Worm (Caenorhabditis elegans) whole organism, L4 larva: Measurements from ENCODE around the gene Y6G8.15.
"Not testable (repeated sequence)": the region's sequence is repeated elsewhere in the genome, so short reads cannot be mapped to it uniquely, and the experiment has no call there.

Source experiments
- T20F7.1 ChIP-seq: fragments of 200-800 bp; sonication (Bioruptor generic); optimal IDR thresholded peaks from 2 replicates; lab custom pipeline; 2018; ENCODE audit warnings: mild to moderate bottlenecking, missing genetic modification characterization, missing compliant biosample characterization
- ZK546.5 ChIP-seq, 2 experiments: sonication (generic microtip); optimal IDR thresholded peaks; 2 replicates each; lab custom pipeline; 2017; ENCODE audit warnings: missing biosample characterization in 2 of 2, missing genetic modification characterization in 2 of 2
- aly-2 ChIP-seq: sonication (generic microtip); optimal IDR thresholded peaks from 2 replicates; lab custom pipeline; 2018; ENCODE audit warnings: missing biosample characterization, missing genetic modification characterization
- attf-4 ChIP-seq: sonication (generic microtip); optimal IDR thresholded peaks from 3 replicates; lab custom pipeline; 2017; ENCODE audit warnings: missing biosample characterization, missing genetic modification characterization
- ceh-20 ChIP-seq: fragments of 200-800 bp; sonication (Bioruptor generic); IDR thresholded peaks from 2 replicates; pipeline ENCODE4 v1.3.6; 2022; ENCODE audit warnings: missing genetic modification reagents, missing genetic modification characterization, missing compliant biosample characterization
- ceh-32 ChIP-seq: sonication (generic microtip); optimal IDR thresholded peaks from 2 replicates; lab custom pipeline; 2016; ENCODE audit warnings: mild to moderate bottlenecking, missing genetic modification characterization, missing compliant biosample characterization; ENCODE audit not compliant: poor library complexity
- ceh-44 ChIP-seq: fragments of 200-800 bp; sonication (Bioruptor generic); IDR thresholded peaks from 2 replicates; pipeline ENCODE4 v1.3.6; 2022; ENCODE audit warnings: missing genetic modification reagents, missing genetic modification characterization, missing compliant biosample characterization
- ceh-62 ChIP-seq: sonication (generic microtip); optimal IDR thresholded peaks from 2 replicates; lab custom pipeline; 2017; ENCODE audit warnings: missing biosample characterization, missing genetic modification characterization
- cey-2 ChIP-seq: sonication (generic microtip); optimal IDR thresholded peaks from 3 replicates; lab custom pipeline; 2017; ENCODE audit warnings: missing genetic modification characterization, mild to moderate bottlenecking, missing compliant biosample characterization, antibody characterized with exemption, borderline replicate concordance; ENCODE audit not compliant: insufficient read depth
- ctbp-1 ChIP-seq: fragments of 200-800 bp; sonication (Bioruptor generic); IDR thresholded peaks from 2 replicates; pipeline ENCODE4 v1.3.6; 2022; ENCODE audit warnings: missing genetic modification reagents, missing genetic modification characterization, missing compliant biosample characterization
- daf-12 ChIP-seq: fragments of 150-350 bp; optimal IDR thresholded peaks from 2 replicates; lab custom pipeline; 2014; ENCODE audit warnings: missing biosample characterization, missing genetic modification reagents, missing genetic modification characterization
- daf-16 ChIP-seq, 3 experiments: sonication (generic microtip); optimal IDR thresholded peaks; 2 replicates each; lab custom pipeline; 2016 to 2017; ENCODE audit warnings: missing genetic modification characterization in 3 of 3, missing genetic modification reagents in 3 of 3, mild to moderate bottlenecking in 2 of 3, missing compliant biosample characterization in 2 of 3, missing biosample characterization in 1 of 3, moderate library complexity in 1 of 3
- dmd-6 ChIP-seq: fragments of 200-800 bp; sonication (Bioruptor generic); IDR thresholded peaks from 2 replicates; pipeline ENCODE4 v1.3.6; 2022; ENCODE audit warnings: missing genetic modification reagents, missing genetic modification characterization, missing compliant biosample characterization
- dpl-1 ChIP-seq: fragments of 150-350 bp; optimal IDR thresholded peaks from 2 replicates; lab custom pipeline; 2014; ENCODE audit warnings: missing biosample characterization, missing genetic modification reagents, missing genetic modification characterization
- duxl-1 ChIP-seq: sonication (generic microtip); optimal IDR thresholded peaks from 2 replicates; lab custom pipeline; 2016; ENCODE audit warnings: mild to moderate bottlenecking, missing genetic modification characterization, moderate library complexity, missing compliant biosample characterization; ENCODE audit not compliant: poor library complexity
- dve-1 ChIP-seq: sonication (generic microtip); optimal IDR thresholded peaks from 2 replicates; lab custom pipeline; 2017; ENCODE audit warnings: antibody characterized with exemption, mild to moderate bottlenecking, missing genetic modification characterization, missing compliant biosample characterization; ENCODE audit not compliant: insufficient read depth
- fkh-10 ChIP-seq: fragments of 150-350 bp; optimal IDR thresholded peaks from 2 replicates; lab custom pipeline; 2014; ENCODE audit warnings: missing biosample characterization, missing genetic modification reagents, missing genetic modification characterization
- gei-8 ChIP-seq: fragments of 200-800 bp; sonication (Bioruptor generic); optimal IDR thresholded peaks from 2 replicates; lab custom pipeline; 2018; ENCODE audit warnings: mild to moderate bottlenecking, missing genetic modification characterization, missing compliant biosample characterization
- hif-1 ChIP-seq, 2 experiments: sonication (generic microtip); optimal IDR thresholded peaks; 2 replicates each; lab custom pipeline; 2016 to 2017; ENCODE audit warnings: missing compliant biosample characterization in 2 of 2, missing genetic modification characterization in 2 of 2, missing genetic modification reagents in 2 of 2, missing genotype in 2 of 2, mild to moderate bottlenecking in 1 of 2
- hlh-11 ChIP-seq: fragments of 200-800 bp; sonication (Bioruptor generic); optimal IDR thresholded peaks from 2 replicates; lab custom pipeline; 2018; ENCODE audit warnings: mild to moderate bottlenecking, missing genetic modification characterization, missing compliant biosample characterization
- lin-1 ChIP-seq: fragments of 200-800 bp; sonication (Bioruptor generic); IDR thresholded peaks from 2 replicates; pipeline ENCODE4 v1.3.6; 2022; ENCODE audit warnings: missing genetic modification reagents, missing genetic modification characterization, missing compliant biosample characterization
- lin-13 ChIP-seq: fragments of 150-350 bp; optimal IDR thresholded peaks from 2 replicates; lab custom pipeline; 2014; ENCODE audit warnings: missing biosample characterization, missing genetic modification reagents, missing genetic modification characterization
- lin-39 ChIP-seq: fragments of 150-350 bp; optimal IDR thresholded peaks from 2 replicates; lab custom pipeline; 2014; ENCODE audit warnings: missing biosample characterization, missing genetic modification reagents, missing genetic modification characterization
- lir-3 ChIP-seq: sonication (generic microtip); optimal IDR thresholded peaks from 2 replicates; lab custom pipeline; 2016; ENCODE audit warnings: mild to moderate bottlenecking, missing genetic modification characterization, missing compliant biosample characterization
- madf-9 ChIP-seq: fragments of 200-800 bp; sonication (Bioruptor generic); conservative IDR thresholded peaks from 2 replicates; pipeline ENCODE4 v1.3.6; 2022; ENCODE audit warnings: missing genetic modification reagents, missing genetic modification characterization, missing compliant biosample characterization
- nhr-28 ChIP-seq: fragments of 150-350 bp; optimal IDR thresholded peaks from 2 replicates; lab custom pipeline; 2014; ENCODE audit warnings: missing biosample characterization, missing genetic modification characterization
- nhr-41 ChIP-seq: fragments of 200-800 bp; sonication (Bioruptor generic); IDR thresholded peaks from 2 replicates; pipeline ENCODE4 v1.3.6; 2022; ENCODE audit warnings: missing genetic modification reagents, missing genetic modification characterization, missing compliant biosample characterization
- nhr-42 ChIP-seq: fragments of 200-800 bp; sonication (Bioruptor generic); IDR thresholded peaks from 2 replicates; pipeline ENCODE4 v1.3.6; 2022; ENCODE audit warnings: missing genetic modification characterization, missing compliant biosample characterization
- nhr-48 ChIP-seq: sonication (generic microtip); optimal IDR thresholded peaks from 2 replicates; lab custom pipeline; 2016; ENCODE audit warnings: mild to moderate bottlenecking, missing genetic modification characterization, missing compliant biosample characterization
- nhr-77 ChIP-seq: fragments of 150-350 bp; optimal IDR thresholded peaks from 2 replicates; lab custom pipeline; 2014; ENCODE audit warnings: missing biosample characterization, missing genetic modification characterization
- php-3 ChIP-seq: fragments of 200-800 bp; sonication (Bioruptor generic); IDR thresholded peaks from 2 replicates; pipeline ENCODE4 v1.3.6; 2022; ENCODE audit warnings: missing genetic modification reagents, missing genetic modification characterization, missing compliant biosample characterization
- pqm-1 ChIP-seq: sonication (generic microtip); optimal IDR thresholded peaks from 2 replicates; lab custom pipeline; 2017; ENCODE audit warnings: missing biosample characterization, missing genetic modification characterization
- rbr-2 ChIP-seq: sonication (generic microtip); optimal IDR thresholded peaks from 2 replicates; lab custom pipeline; 2016; ENCODE audit warnings: missing genotype, missing genetic modification characterization, missing compliant biosample characterization
- set-16 ChIP-seq: fragments of 200-800 bp; sonication (Bioruptor generic); IDR thresholded peaks from 2 replicates; pipeline ENCODE4 v1.3.6; 2022; ENCODE audit warnings: missing genetic modification reagents, missing genetic modification characterization, missing compliant biosample characterization
- vab-7 ChIP-seq: fragments of 200-800 bp; sonication (Bioruptor generic); IDR thresholded peaks from 2 replicates; pipeline ENCODE4 v1.3.6; 2022; ENCODE audit warnings: missing genetic modification reagents, missing genetic modification characterization, missing compliant biosample characterization
- zfp-2 ChIP-seq: sonication (generic microtip); optimal IDR thresholded peaks from 2 replicates; lab custom pipeline; 2016; ENCODE audit warnings: mild to moderate bottlenecking, missing genetic modification characterization, missing compliant biosample characterization
- ztf-11 ChIP-seq: fragments of 150-350 bp; optimal IDR thresholded peaks from 2 replicates; lab custom pipeline; 2014; ENCODE audit warnings: missing biosample characterization, missing genetic modification characterization

Gene Y6G8.15

DNA sequence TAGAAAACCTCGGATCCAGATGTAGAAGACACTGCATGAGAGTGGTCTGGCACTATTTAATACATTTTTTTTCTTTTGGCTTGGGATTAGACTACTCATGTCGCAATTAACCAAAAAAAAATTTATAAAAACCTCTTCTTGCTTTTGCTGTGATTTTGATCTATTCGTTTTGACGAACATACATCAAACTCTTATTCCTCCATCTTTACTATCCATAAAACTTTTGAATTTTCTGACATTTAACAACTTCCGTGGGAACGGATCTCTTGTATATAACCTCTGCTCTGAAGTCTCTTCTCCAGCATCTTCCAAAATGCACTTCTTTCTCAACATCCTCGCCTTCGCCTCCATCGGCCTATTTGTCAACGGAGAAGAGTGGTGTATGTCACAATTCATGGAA lies 4.4 kb downstream of the Y6G8.15 start, which contains the start of gene Y6G8.16:
Gene Y6G8.16, plus strand, starts transcription at position 301 of the 400 bp plus-strand sequence.
- TF ChIP-seq ctbp-1 (GFP tag; lab: Robert Waterston, UW); daf-12 (tag; lab: Kevin White, UChicago); lin-1 (GFP tag; lab: Robert Waterston, UW): not testable (repeated sequence)
- TF ChIP-seq, all 104 proteins: peak for 0; not testable (repeated sequence) for 104

DNA sequence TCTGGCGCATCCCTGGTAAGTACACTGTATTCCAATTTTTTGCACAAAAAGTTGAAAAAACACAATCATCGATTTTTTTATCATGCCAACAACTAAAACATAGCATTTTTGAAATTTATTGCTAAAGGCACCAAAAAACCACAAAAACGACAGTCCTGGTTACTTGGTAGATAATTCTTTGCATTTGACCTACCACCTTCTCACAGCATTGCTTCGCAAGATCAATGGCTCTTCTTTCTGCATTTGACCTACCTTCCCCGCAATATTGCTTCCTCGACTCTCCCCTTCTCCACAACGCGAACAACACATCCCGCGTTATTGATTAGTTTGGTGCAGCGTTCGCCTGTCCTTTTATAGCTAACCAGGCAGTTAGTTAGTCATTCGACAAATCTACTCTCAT lies 8.9 kb downstream of the Y6G8.15 start, which contains the start of gene ztf-25:
Gene ztf-25, plus strand, starts transcription at position 301 of the 400 bp plus-strand sequence.
- no peak for TF ChIP-seq duxl-1
- TF ChIP-seq ceh-32, result no peak
- TF ChIP-seq rbr-2 (tag; lab: Kevin White, UChicago), result no peak
- TF ChIP-seq set-16 (GFP tag; lab: Robert Waterston, UW), result no peak
- TF ChIP-seq madf-9 (GFP tag; lab: Robert Waterston, UW), result no peak
- no peak for TF ChIP-seq lin-1 (GFP tag; lab: Robert Waterston, UW)
- no peak for TF ChIP-seq nhr-41 (GFP tag; lab: Robert Waterston, UW)
- no peak for TF ChIP-seq hif-1 (tag; optimal IDR thresholded peaks at IDR 0.05; lab: Kevin White, UChicago)
- no peak for TF ChIP-seq dpl-1 (GFP tag; lab: Kevin White, UChicago)
- no peak for TF ChIP-seq ceh-20 (GFP tag; lab: Robert Waterston, UW)
- TF ChIP-seq ceh-44 (GFP tag; lab: Robert Waterston, UW), result no peak
- TF ChIP-seq, all 104 proteins: peak for 0

DNA sequence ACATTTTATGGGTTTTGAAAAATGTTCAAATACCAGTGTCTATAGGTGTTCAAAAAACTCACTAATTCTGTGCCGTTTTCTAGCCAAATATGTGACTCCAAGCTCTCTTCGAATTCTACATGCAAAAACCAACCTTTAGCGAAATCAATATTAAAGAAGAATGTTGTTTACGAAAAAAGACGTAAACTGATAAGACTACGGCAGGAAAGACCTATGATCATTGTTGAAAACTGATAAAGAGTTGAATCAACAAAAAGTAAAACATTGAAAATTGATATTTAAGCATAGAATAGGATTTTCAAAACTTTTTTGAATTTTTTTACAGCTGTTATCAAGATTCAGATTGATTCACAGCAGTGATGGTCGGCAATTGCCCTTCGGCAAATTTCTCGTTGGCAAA lies 11.6 kb downstream of the Y6G8.15 start, which contains the start of gene Y6G8.2:
Gene Y6G8.2, minus strand, starts transcription at position 147 of the 400 bp plus-strand sequence.
- TF ChIP-seq lin-13, result no peak
- TF ChIP-seq vab-7 (GFP tag; lab: Robert Waterston, UW), result no peak
- TF ChIP-seq ZK546.5 (tag; optimal IDR thresholded peaks at IDR 0.05; lab: Kevin White, UChicago), result no peak
- TF ChIP-seq dve-1 (tag; lab: Kevin White, UChicago), result peak; percentile 46
- TF ChIP-seq dmd-6 (GFP tag; lab: Robert Waterston, UW), result peak; percentile 26; the same call in 1 of the 2 replicates
- no peak for TF ChIP-seq aly-2
- peak; percentile 78 for TF ChIP-seq pqm-1
- no peak for TF ChIP-seq ceh-44 (GFP tag; lab: Robert Waterston, UW)
- no peak for TF ChIP-seq nhr-41 (GFP tag; lab: Robert Waterston, UW)
- no peak for TF ChIP-seq gei-8 (GFP tag; lab: Kevin White, UChicago)
- peak; percentile 44 for TF ChIP-seq nhr-28
- no peak for TF ChIP-seq zfp-2 (tag; lab: Kevin White, UChicago)
- TF ChIP-seq lir-3, result no peak
- no peak for TF ChIP-seq T20F7.1 (GFP tag; lab: Kevin White, UChicago)
- TF ChIP-seq php-3, result no peak
- TF ChIP-seq attf-4 (tag; lab: Kevin White, UChicago), result no peak
- TF ChIP-seq duxl-1, result peak; percentile 5
- peak; percentile 22 for TF ChIP-seq hlh-11 (tag; lab: Kevin White, UChicago)
- TF ChIP-seq lin-39 (tag; lab: Kevin White, UChicago), result no peak
- no peak for TF ChIP-seq ceh-62
- no peak for TF ChIP-seq cey-2 (tag; lab: Kevin White, UChicago)
- no peak for TF ChIP-seq nhr-42 (GFP tag; lab: Robert Waterston, UW)
- peak; percentile 12 for TF ChIP-seq nhr-77 (tag; lab: Kevin White, UChicago)
- TF ChIP-seq ztf-11 (tag; lab: Kevin White, UChicago), result no peak
- TF ChIP-seq daf-16 (GFP tag; optimal IDR thresholded peaks at IDR 0.05; lab: Kevin White, UChicago), result peak in 1 of 2 experiments; percentile 20
- peak; percentile 97 for TF ChIP-seq daf-16 (tag; optimal IDR thresholded peaks at IDR 0.05; lab: Kevin White, UChicago)
- no peak for TF ChIP-seq nhr-48 (tag; lab: Kevin White, UChicago)
- TF ChIP-seq fkh-10 (GFP tag; lab: Kevin White, UChicago), result no peak
